Fruit fly (Drosophila melanogaster): ENCODE results near the gene Mettl2.

- TF ChIP-seq CG4496 (GFP tag; IDR thresholded peaks at IDR 0.05) (no peak), EcR (GFP tag; optimal IDR thresholded peaks at IDR 0.05) (no peak), rn (GFP tag; IDR thresholded peaks at IDR 0.05) (no peak), Pif1A (GFP tag; optimal IDR thresholded peaks at IDR 0.05) (no peak), Pif1B (GFP tag; optimal IDR thresholded peaks at IDR 0.05) (no peak), CG8159 (tag; optimal IDR thresholded peaks at IDR 0.05) (no peak), CG9948 (tag; optimal IDR thresholded peaks at IDR 0.05) (no peak), CG8301 (tag; optimal IDR thresholded peaks at IDR 0.05) (no peak), CG32121 (GFP tag; IDR thresholded peaks at IDR 0.05) (no peak), CG14655 (GFP tag; optimal IDR thresholded peaks at IDR 0.05) (no peak), CG34367 (tag; optimal IDR thresholded peaks at IDR 0.05) (no peak), fd96Ca (GFP tag; IDR thresholded peaks at IDR 0.05) (no peak), CG13204 (GFP tag; optimal IDR thresholded peaks at IDR 0.05) (no peak)
Observed at dm6 chr3L:1663531-1663930, 24.5 kb upstream of the Mettl2 start.

All from whole organism, pupa.